Worm (Caenorhabditis elegans): ENCODE results near the gene fbxa-66.

DNA sequence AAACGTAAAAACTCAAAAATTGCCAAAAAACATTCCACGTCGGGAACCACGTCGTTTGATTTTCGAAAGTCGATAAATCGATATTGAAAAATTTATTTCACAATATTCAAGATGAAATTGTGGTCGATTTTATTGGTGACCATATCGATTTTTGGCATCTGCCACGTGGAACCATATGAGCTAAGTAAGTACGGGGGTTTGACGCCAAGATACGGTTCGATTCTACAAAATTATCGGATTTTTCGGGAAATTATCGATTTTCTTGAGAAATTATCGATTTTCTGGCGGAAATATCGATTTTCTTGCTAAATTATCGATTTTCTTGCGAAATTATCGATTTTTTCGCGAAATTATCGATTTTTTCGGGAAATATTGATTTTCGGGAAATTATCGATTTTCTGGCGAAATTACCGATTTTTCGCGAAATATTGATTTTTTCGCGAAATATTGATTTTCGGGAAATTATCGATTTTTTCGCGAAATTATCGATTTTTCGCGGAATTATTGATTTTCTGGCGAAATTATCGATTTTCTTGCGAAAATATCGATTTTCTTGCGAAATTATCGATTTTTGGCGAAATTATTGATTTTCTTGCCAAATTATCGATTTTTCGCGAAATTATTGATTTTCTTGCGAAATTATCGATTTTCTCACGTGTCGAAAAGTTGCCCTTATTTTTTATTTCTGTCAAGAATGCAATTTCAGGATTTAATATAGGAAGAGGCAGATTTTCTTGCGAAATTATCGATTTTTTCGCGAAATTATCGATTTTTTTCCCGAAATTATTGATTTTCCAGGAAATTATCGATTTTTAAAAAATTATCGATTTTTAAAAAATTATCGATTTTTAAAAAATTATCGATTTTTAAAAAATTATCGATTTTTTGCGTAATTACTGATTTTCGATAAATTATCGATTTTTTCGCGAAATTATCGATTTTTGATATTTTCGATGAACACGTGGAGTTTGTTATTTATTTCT lies 31.6 kb downstream of the fbxa-66 start, which contains the start of gene Y54F10BM.3:
- no peak for TF ChIP-seq dao-5 (tag; optimal IDR thresholded peaks at IDR 0.05)
- TF ChIP-seq him-1 (tag; optimal IDR thresholded peaks at IDR 0.05): no peak
- no peak for TF ChIP-seq W03F9.2 (tag; optimal IDR thresholded peaks at IDR 0.05)
